Worm (Caenorhabditis elegans) whole organism, young adult: ENCODE data around the gene col-34.

Experiments
- F49E8.2 ChIP-seq: sonication (generic microtip); optimal IDR thresholded peaks from 3 replicates; lab custom pipeline; 2017; ENCODE audit warnings: missing genetic modification characterization, mild to moderate bottlenecking, missing compliant biosample characterization, antibody characterized with exemption, moderate library complexity; ENCODE audit not compliant: insufficient read depth
- ama-1 ChIP-seq, 3 experiments: fragments of 150-350 bp in 1 of 3; sonication (generic microtip) in 2 of 3; optimal IDR thresholded peaks; 2 replicates each; lab custom pipeline; 2014 to 2018; ENCODE audit warnings: missing biosample characterization in 2 of 3, missing genetic modification characterization in 2 of 3, missing genetic modification reagents in 2 of 3
- cebp-1 ChIP-seq, 2 experiments: fragments of 200-800 bp in 1 of 2; sonication (Bioruptor generic) in 1 of 2; sonication (generic microtip) in 1 of 2; IDR thresholded peaks in 1 of 2; optimal IDR thresholded peaks in 1 of 2; 2 replicates each; pipeline versions ENCODE4 v1.3.6 to Lab custom; 2017 to 2022; ENCODE audit warnings: missing compliant biosample characterization in 2 of 2, missing genetic modification characterization in 2 of 2, mild to moderate bottlenecking in 1 of 2, missing genetic modification reagents in 1 of 2, moderate library complexity in 1 of 2
- efl-1 ChIP-seq: fragments of 150-350 bp; optimal IDR thresholded peaks from 2 replicates; lab custom pipeline; 2014; ENCODE audit warnings: missing biosample characterization, missing genetic modification reagents, missing genetic modification characterization
- him-1 ChIP-seq: sonication (generic microtip); optimal IDR thresholded peaks from 2 replicates; lab custom pipeline; 2016; ENCODE audit warnings: missing genotype, missing genetic modification reagents, missing genetic modification characterization, missing compliant biosample characterization
- lin-35 ChIP-seq, 3 experiments: fragments of 150-350 bp in 2 of 3; sonication (generic microtip) in 1 of 3; optimal IDR thresholded peaks; 2 replicates each; lab custom pipeline; 2014 to 2018; ENCODE audit warnings: missing biosample characterization in 3 of 3, missing genetic modification characterization in 3 of 3, missing genetic modification reagents in 3 of 3
- lsl-1 ChIP-seq: fragments of 200-800 bp; sonication (Bioruptor generic); optimal IDR thresholded peaks from 2 replicates; lab custom pipeline; 2018; ENCODE audit warnings: mild to moderate bottlenecking, missing genetic modification characterization, moderate library complexity, missing compliant biosample characterization
- nfyb-1 ChIP-seq: fragments of 200-800 bp; sonication (Bioruptor generic); IDR thresholded peaks from 2 replicates; pipeline ENCODE4 v1.3.6; 2022; ENCODE audit warnings: missing genetic modification reagents, missing genetic modification characterization, missing compliant biosample characterization
- pha-4 ChIP-seq: fragments of 150-350 bp; sonication (generic microtip); optimal IDR thresholded peaks from 2 replicates; lab custom pipeline; 2014; ENCODE audit warnings: missing biosample characterization, missing genetic modification reagents, missing genetic modification characterization
- rec-8 ChIP-seq, 2 experiments: sonication (generic microtip); optimal IDR thresholded peaks; 2 replicates each; lab custom pipeline; 2016; ENCODE audit warnings: mild to moderate bottlenecking in 2 of 2, missing genetic modification characterization in 2 of 2, missing genetic modification reagents in 2 of 2, missing genotype in 2 of 2, missing biosample characterization in 1 of 2, missing compliant biosample characterization in 1 of 2, moderate library complexity in 1 of 2
- snpc-4 ChIP-seq, 5 experiments: fragments of 150-350 bp in 1 of 5; sonication (generic microtip) in 4 of 5; optimal IDR thresholded peaks; 2 replicates each; lab custom pipeline; 2014 to 2018; ENCODE audit warnings: missing genetic modification characterization in 5 of 5, missing biosample characterization in 3 of 5, antibody characterized with exemption in 2 of 5, mild to moderate bottlenecking in 2 of 5, missing compliant biosample characterization in 2 of 5, missing genotype in 2 of 5, moderate library complexity in 2 of 5, missing genetic modification reagents in 1 of 5
- unc-62 ChIP-seq: fragments of 150-350 bp; optimal IDR thresholded peaks from 2 replicates; lab custom pipeline; 2014; ENCODE audit warnings: missing biosample characterization, missing genetic modification reagents, missing genetic modification characterization
- ztf-26 ChIP-seq: sonication (generic microtip); optimal IDR thresholded peaks from 2 replicates; lab custom pipeline; 2017; ENCODE audit warnings: missing genetic modification characterization, missing compliant biosample characterization

DNA sequence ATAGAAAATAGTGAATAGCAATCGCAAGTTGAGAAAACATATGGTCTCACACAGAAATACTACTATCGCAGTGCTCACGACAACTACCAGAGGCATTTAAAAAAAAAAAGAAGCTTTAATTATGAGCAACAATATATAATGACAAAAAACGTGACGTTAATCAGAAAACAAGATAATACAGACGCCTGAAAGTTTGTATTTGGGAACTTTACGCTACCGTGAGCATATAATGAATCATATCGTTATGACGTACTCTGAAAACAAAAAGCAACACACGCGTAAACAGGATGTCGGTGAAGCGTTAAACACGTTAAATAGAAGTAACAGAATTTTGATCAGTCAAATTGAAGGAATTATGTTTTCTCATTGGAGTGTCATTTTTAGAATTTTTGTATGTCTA lies 18.6 kb downstream of the col-34 start, which contains the start of gene srbc-71:
- TF ChIP-seq lsl-1 (GFP tag; lab: Kevin White, UChicago) (no peak), lin-35 (GFP tag; optimal IDR thresholded peaks at IDR 0.05; lab: Kevin White, UChicago) (no peak), snpc-4 (GFP tag; optimal IDR thresholded peaks at IDR 0.05; lab: Kevin White, UChicago) (no peak), snpc-4 (tag; optimal IDR thresholded peaks at IDR 0.05; lab: Kevin White, UChicago) (no peak), efl-1 (no peak), him-1 (tag; lab: Kevin White, UChicago) (no peak), cebp-1 (GFP tag; IDR thresholded peaks at IDR 0.05; lab: Robert Waterston, UW) (no peak), cebp-1 (tag; optimal IDR thresholded peaks at IDR 0.05; lab: Kevin White, UChicago) (no peak), F49E8.2 (tag; lab: Kevin White, UChicago) (no peak), unc-62 (no peak), ama-1 (optimal IDR thresholded peaks at IDR 0.05; lab: Kevin White, UChicago) (no peak), ama-1 (GFP tag; optimal IDR thresholded peaks at IDR 0.05; lab: Kevin White, UChicago) (no peak), pha-4 (tag; lab: Kevin White, UChicago) (no peak), ztf-26 (no peak), nfyb-1 (GFP tag; lab: Robert Waterston, UW) (no peak), rec-8 (tag; optimal IDR thresholded peaks at IDR 0.05; lab: Kevin White, UChicago) (no peak)
